Fruit fly (Drosophila melanogaster) whole organism, adult: ENCODE results near the gene pins.

Experiments
- CG11617 ChIP-seq: fragments of 200-800 bp; sonication (Bioruptor generic); optimal IDR thresholded peaks from 2 replicates; lab custom pipeline; 2017; ENCODE audit warnings: mild to moderate bottlenecking, missing biosample characterization, missing genetic modification reagents, missing genetic modification characterization
- CG12768 ChIP-seq: fragments of 200-800 bp; sonication (Bioruptor generic); optimal IDR thresholded peaks from 2 replicates; lab custom pipeline; 2017; ENCODE audit warnings: missing biosample characterization, missing genetic modification characterization, mild to moderate bottlenecking, moderate library complexity, missing genetic modification reagents
- CG14711 ChIP-seq: fragments of 200-800 bp; sonication (Bioruptor generic); optimal IDR thresholded peaks from 2 replicates; lab custom pipeline; 2018; ENCODE audit warnings: missing biosample characterization, mild to moderate bottlenecking, missing genetic modification characterization, moderate library complexity
- CG1620 ChIP-seq: fragments of 200-800 bp; sonication (Bioruptor generic); optimal IDR thresholded peaks from 2 replicates; lab custom pipeline; 2016; ENCODE audit warnings: missing biosample characterization, missing genetic modification characterization
- CG33017 ChIP-seq: fragments of 200-800 bp; sonication (Bioruptor generic); optimal IDR thresholded peaks from 2 replicates; lab custom pipeline; 2018; ENCODE audit warnings: missing biosample characterization, mild to moderate bottlenecking, missing genetic modification characterization, moderate library complexity
- CG5204 ChIP-seq: fragments of 200-800 bp; sonication (Bioruptor generic); optimal IDR thresholded peaks from 2 replicates; lab custom pipeline; 2016; ENCODE audit warnings: missing biosample characterization, missing genetic modification characterization
- CG7045 ChIP-seq: fragments of 200-800 bp; sonication (Bioruptor generic); optimal IDR thresholded peaks from 2 replicates; lab custom pipeline; 2017; ENCODE audit warnings: missing biosample characterization, mild to moderate bottlenecking, missing genetic modification characterization
- CG7101 ChIP-seq: fragments of 200-800 bp; sonication (Bioruptor generic); optimal IDR thresholded peaks from 2 replicates; lab custom pipeline; 2018; ENCODE audit warnings: missing biosample characterization, mild to moderate bottlenecking, missing genetic modification characterization, moderate library complexity
- Clk ChIP-seq: fragments of 200-800 bp; sonication (Bioruptor generic); optimal IDR thresholded peaks from 2 replicates; lab custom pipeline; 2017; ENCODE audit warnings: missing biosample characterization, missing genetic modification characterization
- Crg-1 ChIP-seq: fragments of 200-800 bp; sonication (Bioruptor generic); optimal IDR thresholded peaks from 2 replicates; lab custom pipeline; 2016; ENCODE audit warnings: missing biosample characterization, missing genetic modification characterization
- Hr96 ChIP-seq: fragments of 200-800 bp; sonication (Bioruptor generic); optimal IDR thresholded peaks from 2 replicates; lab custom pipeline; 2016; ENCODE audit warnings: missing biosample characterization, missing genetic modification characterization
- Mnt ChIP-seq: fragments of 200-800 bp; sonication (Bioruptor generic); optimal IDR thresholded peaks from 2 replicates; lab custom pipeline; 2016; ENCODE audit warnings: missing biosample characterization, mild to moderate bottlenecking, missing genetic modification characterization
- bab1 ChIP-seq: fragments of 200-800 bp; sonication (Bioruptor generic); optimal IDR thresholded peaks from 3 replicates; lab custom pipeline; 2019; ENCODE audit warnings: missing biosample characterization, mild to moderate bottlenecking, missing genetic modification characterization, moderate library complexity
- cic ChIP-seq: fragments of 200-800 bp; sonication (Bioruptor generic); optimal IDR thresholded peaks from 2 replicates; lab custom pipeline; 2017; ENCODE audit warnings: missing biosample characterization, mild to moderate bottlenecking, missing genetic modification characterization, moderate library complexity
- cnc ChIP-seq, 2 experiments: fragments of >200 bp; optimal IDR thresholded peaks; 2 replicates each; lab custom pipeline; 2017
- kay ChIP-seq: fragments of 200-800 bp; sonication (Bioruptor generic); peaks from one replicate; lab custom pipeline; 2016; ENCODE audit warnings: missing biosample characterization, missing genetic modification characterization, borderline replicate concordance
- ovo ChIP-seq: fragments of 200-800 bp; sonication (Bioruptor generic); optimal IDR thresholded peaks from 2 replicates; lab custom pipeline; 2016; ENCODE audit warnings: missing biosample characterization, missing genetic modification characterization
- pad ChIP-seq: fragments of 200-800 bp; sonication (Bioruptor generic); optimal IDR thresholded peaks from 3 replicates; lab custom pipeline; 2017; ENCODE audit warnings: missing biosample characterization, missing genetic modification characterization, mild to moderate bottlenecking, moderate library complexity, missing genetic modification reagents
- tj ChIP-seq: fragments of 200-800 bp; sonication (Bioruptor generic); optimal IDR thresholded peaks from 3 replicates; lab custom pipeline; 2017; ENCODE audit warnings: missing biosample characterization, mild to moderate bottlenecking, missing genetic modification characterization, moderate library complexity
- toe ChIP-seq: fragments of 200-800 bp; sonication (Bioruptor generic); optimal IDR thresholded peaks from 2 replicates; lab custom pipeline; 2016; ENCODE audit warnings: missing biosample characterization, missing genetic modification characterization

The pins gene

dm6 chr3R:27582634-27583181, at the start of gene pins:
Gene pins, plus strand, starts transcription at chr3R:27582840.
- TF ChIP-seq kay (GFP tag; lab: Kevin White, UChicago): no peak
- no peak for TF ChIP-seq CG11617 (GFP tag; lab: Kevin White, UChicago)
- no peak for TF ChIP-seq CG7045 (GFP tag; lab: Kevin White, UChicago)
- no peak for TF ChIP-seq Mnt
- TF ChIP-seq CG14711 (tag; lab: Kevin White, UChicago): no peak
- no peak for TF ChIP-seq CG5204 (GFP tag; lab: Kevin White, UChicago)
- no peak for TF ChIP-seq CG33017 (tag; lab: Kevin White, UChicago)
- no peak for TF ChIP-seq toe (GFP tag; lab: Kevin White, UChicago)
- TF ChIP-seq CG7101: no peak
- TF ChIP-seq pad: no peak
- no peak for TF ChIP-seq CG1620
- TF ChIP-seq Crg-1: no peak
- no peak for TF ChIP-seq bab1 (GFP tag; lab: Kevin White, UChicago)

DNA sequence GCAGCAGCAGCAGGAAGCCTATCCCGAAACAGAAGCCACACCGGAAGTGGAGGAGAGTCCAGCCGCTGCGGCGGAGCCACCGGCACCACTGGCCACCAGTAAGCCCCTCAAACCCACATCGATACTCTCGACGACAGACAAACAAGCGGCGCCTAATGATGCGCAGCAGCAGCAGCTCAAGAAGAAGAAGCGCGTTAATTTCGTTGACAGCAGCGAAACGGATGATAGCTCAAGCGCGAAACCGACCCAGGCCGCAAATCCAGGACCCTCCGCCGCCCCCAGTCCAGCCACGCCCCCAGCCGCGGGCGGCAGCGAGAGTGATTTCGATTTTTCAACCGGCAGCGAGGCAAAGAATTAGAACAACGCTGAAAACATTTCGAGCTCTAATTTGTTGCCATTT, 49.4 kb upstream of the pins start:
- no peak for TF ChIP-seq toe (GFP tag; lab: Kevin White, UChicago)
- TF ChIP-seq CG7101: no peak
- TF ChIP-seq Hr96 (GFP tag; lab: Kevin White, UChicago): no peak
- TF ChIP-seq cnc (optimal IDR thresholded peaks at IDR 0.05; lab: Kevin White, UChicago): no peak
- no peak for TF ChIP-seq Crg-1
- no peak for TF ChIP-seq bab1 (GFP tag; lab: Kevin White, UChicago)
- TF ChIP-seq CG12768 (GFP tag; lab: Kevin White, UChicago): no peak
- TF ChIP-seq ovo (GFP tag; lab: Kevin White, UChicago): no peak

dm6 chr3R:27542197-27542596, 40.4 kb upstream of the pins start, which contains the start of gene Gr98b:
Gene Gr98b, plus strand, starts transcription at chr3R:27542497.
- TF ChIP-seq toe (GFP tag; lab: Kevin White, UChicago) (no peak), bab1 (GFP tag; lab: Kevin White, UChicago) (no peak)

DNA sequence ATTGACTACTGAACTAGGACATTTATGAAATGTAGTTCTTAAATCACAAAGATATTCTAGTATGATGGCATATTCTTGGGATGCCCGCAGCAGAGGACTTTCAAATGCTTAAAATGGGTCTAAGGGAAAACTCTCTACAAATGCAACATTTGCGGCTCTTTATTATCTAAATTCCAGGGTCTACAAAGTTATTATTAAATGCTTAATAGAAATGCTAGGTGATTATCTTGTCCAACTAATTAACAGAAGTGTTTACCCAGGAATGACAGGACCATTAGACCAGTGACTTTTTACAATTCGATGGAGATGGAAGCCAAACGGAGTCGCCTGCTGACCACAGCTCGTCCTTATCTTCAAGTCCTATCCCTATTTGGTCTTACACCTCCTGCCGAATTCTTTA, 38.5 kb upstream of the pins start, which contains the start of gene Gr98c:
Gene Gr98c, plus strand, starts transcription at position 301 of the 400 bp plus-strand sequence.
- TF ChIP-seq CG5204 (GFP tag; lab: Kevin White, UChicago) (no peak), CG1620 (no peak), CG14711 (tag; lab: Kevin White, UChicago) (no peak), Clk (GFP tag; lab: Kevin White, UChicago) (no peak), tj (GFP tag; lab: Kevin White, UChicago) (no peak), kay (GFP tag; lab: Kevin White, UChicago) (no peak), bab1 (GFP tag; lab: Kevin White, UChicago) (no peak), cnc (optimal IDR thresholded peaks at IDR 0.05; lab: Kevin White, UChicago) (no peak), ovo (GFP tag; lab: Kevin White, UChicago) (no peak), CG12768 (GFP tag; lab: Kevin White, UChicago) (no peak), toe (GFP tag; lab: Kevin White, UChicago) (no peak), cic (GFP tag; lab: Kevin White, UChicago) (no peak), Hr96 (GFP tag; lab: Kevin White, UChicago) (no peak), CG11617 (GFP tag; lab: Kevin White, UChicago) (no peak), CG33017 (tag; lab: Kevin White, UChicago) (no peak), pad (no peak), Mnt (no peak)

dm6 chr3R:27545752-27546151, 36.9 kb upstream of the pins start, which contains the start of gene Gr98d:
Gene Gr98d, plus strand, starts transcription at chr3R:27546052.
- TF ChIP-seq CG5204 (GFP tag; lab: Kevin White, UChicago) (no peak), CG14711 (tag; lab: Kevin White, UChicago) (no peak), bab1 (GFP tag; lab: Kevin White, UChicago) (no peak), CG12768 (GFP tag; lab: Kevin White, UChicago) (no peak), CG33017 (tag; lab: Kevin White, UChicago) (no peak), kay (GFP tag; lab: Kevin White, UChicago) (no peak), toe (GFP tag; lab: Kevin White, UChicago) (no peak), Mnt (no peak), Clk (GFP tag; lab: Kevin White, UChicago) (no peak), ovo (GFP tag; lab: Kevin White, UChicago) (no peak), Hr96 (GFP tag; lab: Kevin White, UChicago) (no peak), pad (no peak), cnc (optimal IDR thresholded peaks at IDR 0.05; lab: Kevin White, UChicago) (no peak), CG7045 (GFP tag; lab: Kevin White, UChicago) (no peak), tj (GFP tag; lab: Kevin White, UChicago) (no peak), cic (GFP tag; lab: Kevin White, UChicago) (no peak), Crg-1 (no peak), CG1620 (no peak), CG11617 (GFP tag; lab: Kevin White, UChicago) (no peak), CG7101 (no peak)

- TF ChIP-seq ovo (GFP tag; lab: Kevin White, UChicago) (no peak), CG1620 (no peak), Clk (GFP tag; lab: Kevin White, UChicago) (no peak), kay (GFP tag; lab: Kevin White, UChicago) (no peak), Crg-1 (no peak), CG14711 (tag; lab: Kevin White, UChicago) (no peak), bab1 (GFP tag; lab: Kevin White, UChicago) (no peak), cnc (optimal IDR thresholded peaks at IDR 0.05; lab: Kevin White, UChicago) (no peak), CG33017 (tag; lab: Kevin White, UChicago) (no peak), CG7045 (GFP tag; lab: Kevin White, UChicago) (no peak), toe (GFP tag; lab: Kevin White, UChicago) (no peak)
Observed at dm6 chr3R:27547378-27547949, 35.2 kb upstream of the pins start.
